Worm (Caenorhabditis elegans) whole organism, midembryonic: ENCODE data around the gene kel-3.

ENCODE experiments used
- T22C8.4 ChIP-seq: fragments of 200-800 bp; sonication (Bioruptor generic); IDR thresholded peaks from 2 replicates; pipeline ENCODE4 v1.3.6; 2022; ENCODE audit warnings: missing genetic modification characterization, missing compliant biosample characterization
- cog-1 ChIP-seq: sonication (generic microtip); optimal IDR thresholded peaks from 2 replicates; lab custom pipeline; 2016; ENCODE audit warnings: missing genetic modification characterization, missing compliant biosample characterization
- flt-1 ChIP-seq: fragments of 200-800 bp; sonication (Bioruptor generic); IDR thresholded peaks from 2 replicates; pipeline ENCODE4 v1.3.6; 2022; ENCODE audit warnings: missing genetic modification characterization, missing compliant biosample characterization
- klf-2 ChIP-seq: fragments of 200-800 bp; sonication (Bioruptor generic); conservative IDR thresholded peaks from 2 replicates; pipeline ENCODE4 v1.3.6; 2022; ENCODE audit warnings: missing genetic modification reagents, missing genetic modification characterization, missing compliant biosample characterization
- med-1 ChIP-seq: sonication (generic microtip); optimal IDR thresholded peaks from 2 replicates; lab custom pipeline; 2017; ENCODE audit warnings: missing genetic modification characterization, mild to moderate bottlenecking, missing compliant biosample characterization, antibody characterized with exemption, missing genetic modification reagents; ENCODE audit not compliant: insufficient read depth
- ref-1 ChIP-seq: fragments of 200-800 bp; sonication (Bioruptor generic); conservative IDR thresholded peaks from 2 replicates; pipeline ENCODE4 v1.3.6; 2022; ENCODE audit warnings: missing genetic modification reagents, missing genetic modification characterization, missing compliant biosample characterization
- tab-1 ChIP-seq: fragments of 200-800 bp; sonication (Bioruptor generic); IDR thresholded peaks from 2 replicates; pipeline ENCODE4 v1.3.6; 2022; ENCODE audit warnings: missing genetic modification characterization, missing compliant biosample characterization
- ztf-23 ChIP-seq: fragments of 200-800 bp; sonication (Bioruptor generic); IDR thresholded peaks from 2 replicates; pipeline ENCODE4 v1.3.6; 2022; ENCODE audit warnings: missing genetic modification reagents, missing genetic modification characterization, missing compliant biosample characterization
- ztf-29 ChIP-seq: fragments of 200-800 bp; sonication (Bioruptor generic); IDR thresholded peaks from 2 replicates; pipeline ENCODE4 v1.3.6; 2022; ENCODE audit warnings: missing genetic modification reagents, missing genetic modification characterization, missing compliant biosample characterization

DNA sequence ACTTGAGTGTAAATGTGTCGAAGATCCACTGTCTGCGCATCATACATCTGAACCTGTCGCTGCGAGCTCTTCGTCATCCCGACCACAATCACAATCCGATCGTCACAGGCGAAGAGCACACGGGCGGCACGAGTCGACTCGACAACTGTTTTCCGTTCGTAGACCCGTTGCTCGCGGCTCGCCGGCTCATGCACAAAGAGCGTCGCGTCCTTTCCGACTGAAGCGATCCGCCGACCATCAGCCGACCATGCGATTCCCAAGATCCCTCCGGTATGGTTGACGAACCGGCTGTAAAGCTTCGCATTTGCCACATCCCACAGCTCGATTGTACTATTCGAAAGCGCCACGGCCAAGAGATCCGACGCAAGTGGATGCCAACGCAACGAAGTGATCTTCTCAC, 53.8 kb downstream of the kel-3 start:
- TF ChIP-seq ztf-29 (no peak), T22C8.4 (GFP tag; lab: Robert Waterston, UW) (no peak), cog-1 (tag; lab: Kevin White, UChicago) (no peak), ref-1 (no peak), tab-1 (GFP tag; lab: Robert Waterston, UW) (no peak), flt-1 (GFP tag; lab: Robert Waterston, UW) (no peak), klf-2 (no peak), med-1 (GFP tag; lab: Kevin White, UChicago) (no peak), ztf-23 (GFP tag; lab: Robert Waterston, UW) (no peak)
